Worm (Caenorhabditis elegans) whole organism, L4/young adult: ENCODE results near the gene C16D9.6.

Experiments
- W03F9.2 ChIP-seq: fragments of 150-350 bp; optimal IDR thresholded peaks from 2 replicates; lab custom pipeline; 2014; ENCODE audit warnings: missing biosample characterization, missing genetic modification characterization
- dao-5 ChIP-seq: sonication (generic microtip); optimal IDR thresholded peaks from 2 replicates; lab custom pipeline; 2016; ENCODE audit warnings: missing genotype, missing genetic modification characterization, moderate library complexity, missing compliant biosample characterization
- him-1 ChIP-seq: sonication (generic microtip); optimal IDR thresholded peaks from 2 replicates; lab custom pipeline; 2016; ENCODE audit warnings: missing genotype, missing genetic modification reagents, missing genetic modification characterization, missing compliant biosample characterization

Gene C16D9.6

DNA sequence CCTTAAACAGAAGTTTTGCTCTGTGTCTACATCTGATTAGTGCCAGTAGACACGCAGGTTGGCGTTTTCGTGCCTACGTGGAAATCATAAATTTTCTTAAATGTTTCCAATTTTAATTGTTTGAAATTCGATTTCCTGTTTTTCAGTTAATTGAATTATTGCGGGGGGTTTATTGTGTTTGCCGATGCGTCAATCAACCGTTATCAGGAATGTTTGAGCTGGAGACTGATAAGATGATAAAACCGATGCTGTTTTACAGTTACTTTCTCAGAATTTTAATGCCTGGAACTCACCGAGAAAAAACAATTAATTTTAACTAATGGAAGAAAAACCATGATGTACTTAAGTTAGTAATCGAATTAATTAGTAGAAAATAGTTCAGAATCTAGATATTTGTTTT, 33.0 kb downstream of the C16D9.6 start:
- TF ChIP-seq dao-5 (tag; lab: Kevin White, UChicago): no peak
- no peak for TF ChIP-seq W03F9.2 (tag; lab: Kevin White, UChicago)
- TF ChIP-seq him-1: no peak

DNA sequence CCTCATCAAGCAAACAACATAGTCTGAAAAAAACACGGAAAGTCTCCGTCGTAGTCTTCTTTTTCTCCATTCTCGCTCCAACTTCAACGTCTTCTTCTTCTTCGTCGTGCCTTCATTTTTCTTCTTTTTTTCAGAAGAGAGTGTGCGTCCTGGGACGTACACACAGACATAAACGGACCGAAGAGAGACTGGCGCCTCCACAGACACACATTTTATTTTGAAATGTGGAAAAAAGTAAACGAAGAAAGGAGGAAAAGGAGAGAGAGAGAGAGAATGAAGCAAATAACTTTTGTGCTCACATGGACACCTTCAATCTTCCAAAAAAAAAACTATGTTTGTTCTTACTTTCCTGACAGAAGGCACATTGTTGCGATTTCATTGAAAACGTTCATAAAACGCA, 35.0 kb downstream of the C16D9.6 start:
- TF ChIP-seq dao-5 (tag; lab: Kevin White, UChicago) (no peak), W03F9.2 (tag; lab: Kevin White, UChicago) (no peak), him-1 (no peak)

DNA sequence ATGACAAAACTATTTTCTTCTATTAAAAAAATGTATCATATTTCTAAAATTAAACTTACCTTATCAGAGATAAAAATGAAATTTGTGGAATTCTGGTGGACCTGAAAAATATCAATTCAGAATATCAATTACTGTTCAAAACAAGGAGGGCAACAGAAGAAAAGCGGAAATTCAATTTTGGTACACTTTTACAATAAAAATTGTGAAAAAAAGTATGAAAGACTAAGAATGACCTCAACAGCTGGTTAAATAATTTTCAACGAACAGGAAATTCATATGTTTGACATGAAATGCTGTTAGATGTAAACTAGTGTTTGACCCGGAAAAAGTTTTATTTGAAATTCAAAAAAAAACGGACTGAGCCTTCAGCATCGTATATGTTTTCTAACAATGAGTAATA, 36.2 kb downstream of the C16D9.6 start, which contains the start of gene K07C11.7:
Gene K07C11.7 (minus strand): TSS at position 101 of the 400 bp plus-strand sequence.
- TF ChIP-seq him-1 (no peak), W03F9.2 (tag; lab: Kevin White, UChicago) (no peak), dao-5 (tag; lab: Kevin White, UChicago) (no peak)

DNA sequence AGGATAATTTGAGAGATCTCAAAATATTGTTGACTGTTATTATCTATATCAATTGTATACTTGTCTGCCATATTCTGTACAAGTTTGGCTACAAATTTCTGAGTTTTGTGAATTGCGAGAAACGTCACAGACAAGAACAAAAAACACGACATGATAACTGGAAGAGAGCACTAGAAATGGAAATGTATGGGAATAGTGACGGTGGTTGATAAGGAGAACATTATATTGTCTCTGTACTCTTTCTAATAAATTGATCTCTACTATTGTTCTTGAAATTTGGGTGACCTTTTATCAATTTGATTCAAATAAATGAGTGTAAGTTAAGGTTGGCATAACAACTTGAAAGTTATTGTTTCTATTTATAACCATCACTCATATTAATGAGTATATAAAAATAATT, 37.3 kb downstream of the C16D9.6 start:
- TF ChIP-seq him-1: no peak
- TF ChIP-seq W03F9.2 (tag; lab: Kevin White, UChicago): no peak
- no peak for TF ChIP-seq dao-5 (tag; lab: Kevin White, UChicago)

DNA sequence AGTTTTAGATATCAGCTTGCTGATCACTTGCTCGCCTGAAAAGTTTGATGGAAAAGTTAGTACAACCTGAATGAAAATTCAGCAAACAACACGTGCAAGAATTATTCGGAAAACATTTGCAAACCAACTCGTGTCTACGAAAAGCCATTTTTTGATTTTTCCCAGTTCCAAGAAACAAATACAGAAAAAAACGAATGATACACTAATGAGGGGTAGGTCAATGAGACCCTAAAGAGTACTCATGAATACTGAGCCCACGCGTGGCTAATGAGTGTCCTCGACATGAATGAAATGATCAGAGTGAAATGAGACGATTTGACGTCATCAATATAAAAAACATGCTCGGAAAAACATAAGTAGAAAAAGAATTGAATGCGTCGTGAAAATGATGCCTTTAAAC, 38.1 kb downstream of the C16D9.6 start:
- no peak for TF ChIP-seq W03F9.2 (tag; lab: Kevin White, UChicago)
- no peak for TF ChIP-seq dao-5 (tag; lab: Kevin White, UChicago)
- no peak for TF ChIP-seq him-1

DNA sequence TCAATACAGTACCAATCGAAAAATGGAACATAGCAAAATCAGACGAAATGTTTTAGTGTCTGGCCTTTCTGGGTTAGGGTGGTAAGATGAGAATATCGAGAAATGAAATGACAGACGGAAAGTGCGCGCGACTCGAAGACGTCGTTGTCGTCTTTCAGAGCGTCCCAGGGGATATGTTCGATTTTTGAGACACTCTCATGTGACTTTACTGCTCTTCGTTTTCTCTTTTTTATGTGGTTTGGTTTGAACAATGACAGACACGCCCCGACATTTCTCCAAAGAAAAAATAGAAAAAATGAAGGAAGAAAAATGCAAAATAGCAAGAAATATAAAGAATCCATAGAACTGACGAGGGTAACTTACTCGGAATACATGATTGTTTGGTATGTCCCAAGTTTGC, 39.6 kb downstream of the C16D9.6 start:
- no peak for TF ChIP-seq W03F9.2 (tag; lab: Kevin White, UChicago)
- no peak for TF ChIP-seq him-1
- no peak for TF ChIP-seq dao-5 (tag; lab: Kevin White, UChicago)

DNA sequence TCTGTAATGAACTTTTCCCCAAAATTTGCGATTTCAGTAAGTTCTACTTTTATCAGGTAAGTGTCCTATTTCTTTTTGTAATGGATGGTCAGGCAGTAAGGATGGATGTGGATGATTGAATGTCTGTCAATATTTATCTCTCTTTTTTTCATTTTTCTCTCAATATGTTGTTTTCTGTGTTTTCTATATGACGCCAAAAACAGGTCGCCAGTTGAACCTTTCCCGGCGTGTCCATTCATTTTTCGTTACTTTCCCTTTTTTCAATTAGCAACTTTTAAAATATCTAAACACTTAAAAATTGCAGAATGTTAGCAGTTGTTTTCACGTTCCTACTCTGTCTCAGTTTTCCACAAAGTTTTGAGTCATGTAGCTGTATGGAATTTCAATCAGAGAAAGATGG, 43.2 kb downstream of the C16D9.6 start, which contains the start of gene timp-1:
Gene timp-1 (plus strand): TSS at position 305 of the 400 bp plus-strand sequence.
- TF ChIP-seq dao-5 (tag; lab: Kevin White, UChicago): no peak
- no peak for TF ChIP-seq W03F9.2 (tag; lab: Kevin White, UChicago)
- TF ChIP-seq him-1: no peak

DNA sequence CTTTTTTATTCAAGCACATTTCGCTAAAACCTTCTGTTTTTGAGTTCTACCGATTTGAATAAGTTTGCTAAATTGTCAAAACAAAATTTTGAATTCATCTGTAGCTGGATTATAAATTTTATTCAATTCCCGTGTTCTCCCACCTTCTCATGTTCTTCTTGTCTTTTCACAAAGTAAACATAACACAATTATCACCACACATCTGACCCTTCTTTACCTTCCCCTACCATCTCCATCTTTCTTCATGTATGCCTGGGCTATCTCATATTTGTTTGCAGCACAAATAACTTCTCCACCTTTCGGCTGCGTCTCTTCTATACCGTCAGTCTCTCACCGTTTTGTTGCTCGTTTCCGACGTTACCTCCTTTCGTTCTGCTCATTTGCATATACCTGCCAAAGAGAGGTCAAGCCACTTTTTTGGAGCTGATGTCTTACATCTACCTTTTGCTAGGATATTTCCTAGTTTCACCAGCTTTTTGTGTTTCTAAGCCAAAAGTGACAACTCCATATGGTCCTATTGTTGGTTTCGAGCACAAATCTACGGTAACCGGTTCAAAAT, 46.9 kb downstream of the C16D9.6 start, which contains the start of gene cest-17:
Gene cest-17 (plus strand): TSS at position 248 of the 559 bp plus-strand sequence.
- TF ChIP-seq W03F9.2 (tag; lab: Kevin White, UChicago) (no peak), dao-5 (tag; lab: Kevin White, UChicago) (no peak), him-1 (no peak)

DNA sequence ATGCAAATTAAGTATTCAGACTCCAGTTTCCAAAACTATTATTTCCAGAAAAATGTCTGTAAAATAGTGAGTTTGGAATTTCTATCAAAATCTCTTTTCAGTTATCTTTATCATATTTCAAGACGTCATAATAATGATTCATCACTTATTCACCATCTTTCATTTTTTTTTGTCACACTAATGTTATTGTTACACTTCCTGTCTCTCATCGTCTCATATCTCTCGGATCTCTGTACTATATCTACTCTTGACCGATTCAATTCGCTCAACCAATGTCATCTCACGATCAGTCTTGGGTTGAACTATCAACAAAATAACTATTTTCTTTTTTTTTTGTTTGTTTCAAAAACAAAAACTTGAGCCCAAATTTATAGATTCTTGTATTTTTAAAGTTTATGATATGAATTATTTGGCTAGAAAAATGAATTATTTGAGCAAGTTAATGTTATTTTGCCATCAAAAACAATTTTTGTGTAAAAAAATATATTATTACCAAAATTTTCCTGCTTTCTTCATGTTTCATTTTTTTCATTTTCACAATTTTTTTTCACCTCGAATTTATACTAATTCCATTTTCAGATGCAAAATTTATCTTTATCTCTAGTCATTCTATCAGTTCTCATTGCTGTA, 48.8 kb downstream of the C16D9.6 start, which contains the start of gene cri-2:
Gene cri-2 (plus strand): TSS at position 580 of the 630 bp plus-strand sequence.
- TF ChIP-seq W03F9.2 (tag; lab: Kevin White, UChicago): no peak
- TF ChIP-seq dao-5 (tag; lab: Kevin White, UChicago): no peak
- no peak for TF ChIP-seq him-1

DNA sequence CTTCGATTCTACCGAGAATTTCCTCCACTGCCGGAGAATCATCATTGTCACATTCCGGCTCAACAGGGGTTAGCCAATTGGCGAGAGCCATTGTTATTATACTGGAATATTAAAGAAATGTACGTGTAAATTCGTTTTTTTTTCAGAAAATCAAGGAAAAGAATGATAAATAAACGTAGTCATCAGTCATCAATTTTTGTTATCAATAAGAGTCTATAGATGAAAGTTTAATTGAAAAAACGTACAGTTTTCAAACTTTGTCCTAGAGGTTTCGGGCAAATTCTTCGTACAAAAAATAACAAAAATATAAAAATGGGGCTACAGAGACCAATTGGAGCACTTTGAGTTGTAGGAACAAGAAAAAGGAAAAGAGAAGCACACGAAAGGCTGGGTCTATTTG, 51.1 kb downstream of the C16D9.6 start, which contains the start of gene F20D6.11:
Gene F20D6.11 (minus strand): TSS at position 101 of the 400 bp plus-strand sequence.
- TF ChIP-seq W03F9.2 (tag; lab: Kevin White, UChicago) (no peak), him-1 (no peak), dao-5 (tag; lab: Kevin White, UChicago) (no peak)
